Fruit fly (Drosophila melanogaster) whole organism, pupa: ENCODE data around the gene CG14625.

Source experiments
- CG12605 ChIP-seq: fragments of 200-800 bp; sonication (Bioruptor generic); IDR thresholded peaks from 2 replicates; pipeline ENCODE4 v1.3.6; 2022; ENCODE audit warnings: missing biosample characterization, missing genetic modification characterization
- CG13204 ChIP-seq: fragments of 200-800 bp; sonication (Bioruptor generic); optimal IDR thresholded peaks from 2 replicates; lab custom pipeline; 2018; ENCODE audit warnings: missing biosample characterization, mild to moderate bottlenecking, missing genetic modification characterization, moderate library complexity
- CG14655 ChIP-seq: fragments of 200-800 bp; sonication (Bioruptor generic); optimal IDR thresholded peaks from 3 replicates; lab custom pipeline; 2017; ENCODE audit warnings: mild to moderate bottlenecking, missing biosample characterization, missing genetic modification reagents, missing genetic modification characterization
- CG32121 ChIP-seq: fragments of 200-800 bp; sonication (Bioruptor generic); IDR thresholded peaks from 2 replicates; pipeline ENCODE4 v1.3.6; 2022; ENCODE audit warnings: missing biosample characterization, missing genetic modification characterization
- CG8159 ChIP-seq: fragments of 200-800 bp; sonication (Bioruptor generic); optimal IDR thresholded peaks from 3 replicates; lab custom pipeline; 2018; ENCODE audit warnings: missing biosample characterization, mild to moderate bottlenecking, missing genetic modification characterization, moderate library complexity
- EcR ChIP-seq: fragments of 200-800 bp; sonication (Bioruptor generic); optimal IDR thresholded peaks from 3 replicates; lab custom pipeline; 2019; ENCODE audit warnings: missing biosample characterization, missing genetic modification characterization, mild to moderate bottlenecking, moderate library complexity, missing genetic modification reagents
- fd96Ca ChIP-seq: fragments of 200-800 bp; sonication (Bioruptor generic); IDR thresholded peaks from 3 replicates; pipeline ENCODE4 v1.3.6; 2022; ENCODE audit warnings: missing biosample characterization, missing genetic modification characterization

DNA sequence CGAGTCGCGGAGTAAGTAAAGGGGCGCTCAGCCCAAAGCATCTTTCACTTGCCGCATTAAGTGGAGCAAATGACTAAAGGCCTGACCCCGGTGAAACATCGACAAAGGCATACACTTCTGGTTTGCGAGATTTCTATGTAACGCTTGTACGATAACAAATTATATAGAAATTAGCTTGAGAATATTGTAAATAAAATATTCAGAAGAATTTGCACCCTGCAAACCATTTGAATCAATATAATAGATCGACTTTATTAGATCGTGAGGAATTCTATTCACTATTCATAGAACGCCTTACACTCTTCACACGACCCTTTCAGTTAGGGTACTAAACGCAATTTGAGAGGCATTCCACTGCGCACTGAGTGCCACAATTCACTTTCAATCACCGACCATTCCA, 15.6 kb upstream of the CG14625 start:
- no peak for TF ChIP-seq fd96Ca (GFP tag; lab: Robert Waterston, UW)
- TF ChIP-seq EcR (GFP tag; lab: Kevin White, UChicago), result no peak
- no peak for TF ChIP-seq CG32121 (GFP tag; lab: Robert Waterston, UW)
- TF ChIP-seq CG14655 (GFP tag; lab: Kevin White, UChicago), result no peak
- TF ChIP-seq CG13204 (GFP tag; lab: Kevin White, UChicago), result no peak
- no peak for TF ChIP-seq CG12605 (GFP tag; lab: Robert Waterston, UW)
- no peak for TF ChIP-seq CG8159 (tag; lab: Kevin White, UChicago)
